Fruit fly (Drosophila melanogaster) whole organism, embryonic: ENCODE data around the gene CG43165.

Experiments
- Ada2b ChIP-seq: fragments of 200-800 bp; sonication (Bioruptor generic); IDR thresholded peaks from 2 replicates; pipeline ENCODE4 v1.3.6; 2022; ENCODE audit warnings: missing biosample characterization, missing genetic modification characterization
- Atf6 ChIP-seq: fragments of 200-800 bp; sonication (Bioruptor generic); IDR thresholded peaks from 2 replicates; pipeline ENCODE4 v1.3.6; 2022; ENCODE audit warnings: missing biosample characterization, missing genetic modification characterization
- CG10321 ChIP-seq: fragments of 200-800 bp; sonication (Bioruptor generic); IDR thresholded peaks from 2 replicates; pipeline ENCODE4 v1.3.6; 2022; ENCODE audit warnings: missing biosample characterization, missing genetic modification characterization
- CG11093 ChIP-seq: fragments of 200-800 bp; sonication (Bioruptor generic); IDR thresholded peaks from 3 replicates; pipeline ENCODE4 v1.3.6; 2022; ENCODE audit warnings: missing biosample characterization, missing genetic modification characterization
- CG11560 ChIP-seq: fragments of 200-800 bp; sonication (Bioruptor generic); IDR thresholded peaks from 3 replicates; pipeline ENCODE4 v1.3.6; 2022; ENCODE audit warnings: missing biosample characterization, missing genetic modification characterization
- CG11696 ChIP-seq: fragments of 200-800 bp; sonication (Bioruptor generic); IDR thresholded peaks from 2 replicates; pipeline ENCODE4 v1.3.6; 2022; ENCODE audit warnings: missing biosample characterization, missing genetic modification characterization
- CG13775 ChIP-seq: fragments of 200-800 bp; sonication (Bioruptor generic); optimal IDR thresholded peaks from 3 replicates; lab custom pipeline; 2017; ENCODE audit warnings: missing biosample characterization, mild to moderate bottlenecking, missing genetic modification characterization
- CG14667 ChIP-seq: fragments of 200-800 bp; sonication (Bioruptor generic); IDR thresholded peaks from 2 replicates; pipeline ENCODE4 v1.3.6; 2022; ENCODE audit warnings: missing biosample characterization, missing genetic modification characterization
- CG1529 ChIP-seq: fragments of 200-800 bp; sonication (Bioruptor generic); optimal IDR thresholded peaks from 3 replicates; lab custom pipeline; 2018; ENCODE audit warnings: missing biosample characterization, missing genetic modification characterization
- CG1603 ChIP-seq: fragments of 200-800 bp; sonication (Bioruptor generic); optimal IDR thresholded peaks from 2 replicates; lab custom pipeline; 2019; ENCODE audit warnings: missing biosample characterization, mild to moderate bottlenecking, missing genetic modification characterization, moderate library complexity
- CG18011 ChIP-seq: fragments of 200-800 bp; sonication (Bioruptor generic); optimal IDR thresholded peaks from 2 replicates; lab custom pipeline; 2017; ENCODE audit warnings: missing biosample characterization, missing genetic modification characterization, mild to moderate bottlenecking, moderate library complexity, missing genotype
- CG18764 ChIP-seq: fragments of 200-800 bp; sonication (Bioruptor generic); optimal IDR thresholded peaks from 3 replicates; lab custom pipeline; 2016; ENCODE audit warnings: missing biosample characterization, missing genetic modification characterization
- CG2116 ChIP-seq: fragments of 200-800 bp; sonication (Bioruptor generic); optimal IDR thresholded peaks from 3 replicates; lab custom pipeline; 2018; ENCODE audit warnings: missing biosample characterization, mild to moderate bottlenecking, missing genetic modification characterization
- CG31388 ChIP-seq: fragments of 200-800 bp; sonication (Bioruptor generic); optimal IDR thresholded peaks from 2 replicates; lab custom pipeline; 2016; ENCODE audit warnings: missing biosample characterization, missing genetic modification characterization
- CG31441 ChIP-seq: fragments of 200-800 bp; sonication (Bioruptor generic); IDR thresholded peaks from 2 replicates; pipeline ENCODE4 v1.3.6; 2022; ENCODE audit warnings: missing biosample characterization, missing genetic modification characterization
- CG43689 ChIP-seq: fragments of 200-800 bp; sonication (Bioruptor generic); IDR thresholded peaks from 2 replicates; pipeline ENCODE4 v1.3.6; 2022; ENCODE audit warnings: missing biosample characterization, missing genetic modification characterization
- CG4707 ChIP-seq: fragments of 200-800 bp; sonication (Bioruptor generic); optimal IDR thresholded peaks from 2 replicates; lab custom pipeline; 2018; ENCODE audit warnings: missing biosample characterization, mild to moderate bottlenecking, missing genetic modification characterization, moderate library complexity
- CG4730 ChIP-seq: fragments of 200-800 bp; sonication (Bioruptor generic); IDR thresholded peaks from 2 replicates; pipeline ENCODE4 v1.3.6; 2022; ENCODE audit warnings: missing biosample characterization, missing genetic modification characterization
- CG4820 ChIP-seq: fragments of 200-800 bp; sonication (Bioruptor generic); optimal IDR thresholded peaks from 3 replicates; lab custom pipeline; 2016; ENCODE audit warnings: missing biosample characterization, missing genetic modification characterization
- CG8290 ChIP-seq, 3 experiments: fragments of 200-800 bp; sonication (Bioruptor generic); optimal IDR thresholded peaks; 2 replicates each; lab custom pipeline; 2016 to 2019; ENCODE audit warnings: missing biosample characterization in 3 of 3, missing genetic modification characterization in 3 of 3, mild to moderate bottlenecking in 2 of 3, moderate library complexity in 1 of 3
- CG8944 ChIP-seq: fragments of 200-800 bp; sonication (Bioruptor generic); optimal IDR thresholded peaks from 3 replicates; lab custom pipeline; 2016; ENCODE audit warnings: missing biosample characterization, missing genetic modification characterization
- CG9932 ChIP-seq: fragments of 200-800 bp; sonication (Bioruptor generic); IDR thresholded peaks from 2 replicates; pipeline ENCODE4 v1.3.6; 2022; ENCODE audit warnings: missing biosample characterization, missing genetic modification characterization
- Fer2 ChIP-seq: fragments of 200-800 bp; sonication (Bioruptor generic); optimal IDR thresholded peaks from 2 replicates; lab custom pipeline; 2018; ENCODE audit warnings: missing biosample characterization, mild to moderate bottlenecking, missing genetic modification characterization, moderate library complexity
- HLHmδ ChIP-seq: fragments of 200-800 bp; sonication (Bioruptor generic); optimal IDR thresholded peaks from 2 replicates; lab custom pipeline; 2018; ENCODE audit warnings: missing biosample characterization, mild to moderate bottlenecking, missing genetic modification characterization, moderate library complexity
- HmgD ChIP-seq: fragments of 200-800 bp; sonication (Bioruptor generic); optimal IDR thresholded peaks from 3 replicates; lab custom pipeline; 2016; ENCODE audit warnings: missing biosample characterization, missing genetic modification characterization
- HmgZ ChIP-seq: fragments of 200-800 bp; sonication (Bioruptor generic); optimal IDR thresholded peaks from 2 replicates; lab custom pipeline; 2018; ENCODE audit warnings: missing biosample characterization, mild to moderate bottlenecking, missing genetic modification characterization
- MBD-R2 ChIP-seq: fragments of 200-800 bp; sonication (Bioruptor generic); IDR thresholded peaks from 2 replicates; pipeline ENCODE4 v1.3.6; 2022; ENCODE audit warnings: missing biosample characterization, missing genetic modification characterization
- Oaz ChIP-seq: fragments of 200-800 bp; sonication (Bioruptor generic); IDR thresholded peaks from 2 replicates; pipeline ENCODE4 v1.3.6; 2022; ENCODE audit warnings: missing biosample characterization, missing genetic modification characterization
- Oli ChIP-seq: fragments of 200-800 bp; sonication (Bioruptor generic); optimal IDR thresholded peaks from 2 replicates; lab custom pipeline; 2018; ENCODE audit warnings: missing biosample characterization, mild to moderate bottlenecking, missing genetic modification characterization, moderate library complexity
- Scr ChIP-seq: fragments of 200-800 bp; sonication (Bioruptor generic); IDR thresholded peaks from 2 replicates; pipeline ENCODE4 v1.3.6; 2022; ENCODE audit warnings: missing biosample characterization, missing genetic modification characterization; ENCODE audit not compliant: partially characterized antibody
- Usf ChIP-seq: fragments of 200-800 bp; sonication (Bioruptor generic); optimal IDR thresholded peaks from 2 replicates; lab custom pipeline; 2017; ENCODE audit warnings: missing genotype, missing biosample characterization, missing genetic modification characterization
- Xrp1 ChIP-seq: fragments of 200-800 bp; sonication (Bioruptor generic); IDR thresholded peaks from 2 replicates; pipeline ENCODE4 v1.3.6; 2022; ENCODE audit warnings: missing biosample characterization, missing genetic modification characterization
- abd-A ChIP-seq: fragments of 200-800 bp; sonication (Bioruptor generic); optimal IDR thresholded peaks from 3 replicates; lab custom pipeline; 2019; ENCODE audit warnings: missing biosample characterization, mild to moderate bottlenecking, missing genetic modification characterization, moderate library complexity
- aop ChIP-seq: fragments of 200-800 bp; sonication (Bioruptor generic); IDR thresholded peaks from 2 replicates; pipeline ENCODE4 v1.3.6; 2022; ENCODE audit warnings: missing biosample characterization, missing genetic modification characterization
- cad ChIP-seq: fragments of >200 bp; optimal IDR thresholded peaks from 2 replicates; lab custom pipeline; 2017; ENCODE audit warnings: missing biosample characterization, missing genetic modification characterization
- caup ChIP-seq: fragments of 200-800 bp; sonication (Bioruptor generic); optimal IDR thresholded peaks from 3 replicates; lab custom pipeline; 2017; ENCODE audit warnings: missing biosample characterization, mild to moderate bottlenecking, missing genetic modification characterization, moderate library complexity; ENCODE audit not compliant: severe bottlenecking
- dan ChIP-seq: fragments of 200-800 bp; sonication (Bioruptor generic); IDR thresholded peaks from 2 replicates; pipeline ENCODE4 v1.3.6; 2022; ENCODE audit warnings: missing biosample characterization, missing genetic modification characterization
- dmrt99B ChIP-seq: fragments of 200-800 bp; sonication (Bioruptor generic); optimal IDR thresholded peaks from 2 replicates; lab custom pipeline; 2018; ENCODE audit warnings: missing biosample characterization, mild to moderate bottlenecking, missing genetic modification characterization, moderate library complexity
- dysf ChIP-seq: fragments of 200-800 bp; sonication (Bioruptor generic); IDR thresholded peaks from 3 replicates; pipeline ENCODE4 v1.3.6; 2022; ENCODE audit warnings: missing biosample characterization, missing genetic modification characterization
- fd96Cb ChIP-seq: fragments of 200-800 bp; sonication (Bioruptor generic); optimal IDR thresholded peaks from 2 replicates; lab custom pipeline; 2018; ENCODE audit warnings: missing biosample characterization, mild to moderate bottlenecking, missing genetic modification characterization, moderate library complexity
- gt ChIP-seq: fragments of 200-800 bp; sonication (Bioruptor generic); IDR thresholded peaks from 2 replicates; pipeline ENCODE4 v1.3.6; 2022; ENCODE audit warnings: missing biosample characterization, missing genetic modification characterization
- lbe ChIP-seq: fragments of 200-800 bp; sonication (Bioruptor generic); optimal IDR thresholded peaks from 2 replicates; lab custom pipeline; 2016; ENCODE audit warnings: missing biosample characterization, mild to moderate bottlenecking, missing genetic modification characterization
- org-1 ChIP-seq: fragments of 200-800 bp; sonication (Bioruptor generic); optimal IDR thresholded peaks from 2 replicates; lab custom pipeline; 2017; ENCODE audit warnings: missing biosample characterization, missing genetic modification characterization
- pita ChIP-seq: fragments of 200-800 bp; sonication (Bioruptor generic); optimal IDR thresholded peaks from 2 replicates; lab custom pipeline; 2017; ENCODE audit warnings: missing biosample characterization, mild to moderate bottlenecking, missing genetic modification characterization
- pnt ChIP-seq: fragments of 200-800 bp; sonication (Bioruptor generic); optimal IDR thresholded peaks from 3 replicates; lab custom pipeline; 2016; ENCODE audit warnings: missing biosample characterization, missing genetic modification characterization
- repo ChIP-seq: fragments of 200-800 bp; sonication (Bioruptor generic); optimal IDR thresholded peaks from 2 replicates; lab custom pipeline; 2016; ENCODE audit warnings: missing biosample characterization, missing genetic modification characterization
- ro ChIP-seq: fragments of 200-800 bp; sonication (Bioruptor generic); IDR thresholded peaks from 2 replicates; pipeline ENCODE4 v1.3.6; 2022; ENCODE audit warnings: missing biosample characterization, missing genetic modification characterization
- slbo ChIP-seq: fragments of 200-800 bp; sonication (Bioruptor generic); IDR thresholded peaks from 2 replicates; pipeline ENCODE4 v1.3.6; 2022; ENCODE audit warnings: missing biosample characterization, missing genetic modification characterization
- stc ChIP-seq: fragments of 200-800 bp; sonication (Bioruptor generic); IDR thresholded peaks from 2 replicates; pipeline ENCODE4 v1.3.6; 2022; ENCODE audit warnings: missing biosample characterization, missing genetic modification characterization
- tll ChIP-seq, 2 experiments: fragments of 200-800 bp in 1 of 2; fragments of >200 bp in 1 of 2; sonication (Bioruptor generic) in 1 of 2; optimal IDR thresholded peaks; 2 replicates each; lab custom pipeline; 2017 to 2019; ENCODE audit warnings: missing biosample characterization in 2 of 2, missing genetic modification characterization in 2 of 2, mild to moderate bottlenecking in 1 of 2, moderate library complexity in 1 of 2
- zfh2 ChIP-seq: fragments of 200-800 bp; sonication (Bioruptor generic); optimal IDR thresholded peaks from 2 replicates; lab custom pipeline; 2016; ENCODE audit warnings: missing biosample characterization, missing genetic modification characterization

Gene CG43165

DNA sequence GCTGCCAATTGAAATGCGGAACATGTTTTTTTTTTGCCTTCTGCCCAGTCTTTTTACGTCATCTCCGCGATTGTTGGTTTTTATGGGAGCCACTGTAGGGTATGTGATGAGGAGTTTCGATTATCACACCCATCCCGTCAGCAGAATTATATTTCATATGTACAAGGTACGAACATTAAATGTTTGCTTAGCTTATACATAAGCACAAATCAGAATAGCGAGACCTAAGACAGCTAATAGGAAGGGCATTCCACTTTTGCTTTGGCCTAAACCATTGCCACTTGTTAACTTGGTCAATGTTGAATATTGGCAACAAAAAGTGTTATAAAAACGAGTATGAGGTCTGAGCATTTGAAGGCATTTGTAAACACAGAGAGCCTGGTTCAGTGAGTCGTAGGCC, 8.4 kb upstream of the CG43165 start, which contains the start of gene CG2816 (continued):
- no peak for TF ChIP-seq CG8290 (GFP tag; optimal IDR thresholded peaks at IDR 0.05; lab: Kevin White, UChicago)
- peak in 1 of 2 experiments; percentile 83 for TF ChIP-seq CG8290 (tag; optimal IDR thresholded peaks at IDR 0.05; lab: Kevin White, UChicago)
- peak; percentile 49 for TF ChIP-seq Ada2b (GFP tag; lab: Robert Waterston, UW)
- no peak for TF ChIP-seq CG4820 (GFP tag; lab: Kevin White, UChicago)
- TF ChIP-seq HmgZ (tag; lab: Kevin White, UChicago): peak; percentile 40
- TF ChIP-seq CG8944 (GFP tag; lab: Kevin White, UChicago): peak; percentile 58
- TF ChIP-seq CG31388 (GFP tag; lab: Kevin White, UChicago): no peak
- TF ChIP-seq Scr: no peak
- TF ChIP-seq aop (GFP tag; lab: Robert Waterston, UW): no peak
- peak; percentile 16 for TF ChIP-seq repo (GFP tag; lab: Kevin White, UChicago)
- no peak for TF ChIP-seq Xrp1 (GFP tag; lab: Robert Waterston, UW)
- no peak for TF ChIP-seq HLHmδ (GFP tag; lab: Kevin White, UChicago)
- TF ChIP-seq CG4730 (GFP tag; lab: Robert Waterston, UW): peak; percentile 35; the same call in 1 of the 2 replicates
- no peak for TF ChIP-seq gt
- peak; percentile 48 for TF ChIP-seq dmrt99B
- TF ChIP-seq Oaz (GFP tag; lab: Robert Waterston, UW): peak; percentile 54; the same call in 1 of the 2 replicates
- TF ChIP-seq Oli (tag; lab: Kevin White, UChicago): peak; percentile 42
- no peak for TF ChIP-seq cad (GFP tag; lab: Kevin White, UChicago)
- TF ChIP-seq Usf (GFP tag; lab: Kevin White, UChicago): peak; percentile 72
- TF ChIP-seq CG18011 (GFP tag; lab: Kevin White, UChicago): peak; percentile 44
- peak; percentile 75 for TF ChIP-seq CG11560 (tag; lab: Robert Waterston, UW)
- TF ChIP-seq pita (GFP tag; lab: Kevin White, UChicago): no peak
- TF ChIP-seq CG1603 (tag; lab: Kevin White, UChicago): peak; percentile 51
- peak; percentile 68 for TF ChIP-seq Atf6 (GFP tag; lab: Robert Waterston, UW)
- peak; percentile 51 for TF ChIP-seq caup (GFP tag; lab: Kevin White, UChicago)
- TF ChIP-seq ro: no peak
- TF ChIP-seq CG14667 (GFP tag; lab: Robert Waterston, UW): 0 out of 2 replicates have a peak, but pooled peaks have one; percentile 20
- TF ChIP-seq CG10321 (GFP tag; lab: Robert Waterston, UW): 0 out of 2 replicates have a peak, but pooled peaks have one; percentile 13
- TF ChIP-seq CG13775 (GFP tag; lab: Kevin White, UChicago): peak; percentile 26
- no peak for TF ChIP-seq CG2116 (GFP tag; lab: Kevin White, UChicago)
- TF ChIP-seq dan (GFP tag; lab: Robert Waterston, UW): no peak
- peak; percentile 36 for TF ChIP-seq Fer2 (tag; lab: Kevin White, UChicago)
- no peak for TF ChIP-seq CG11093
- no peak for TF ChIP-seq tll (GFP tag; optimal IDR thresholded peaks at IDR 0.05; lab: Kevin White, UChicago)
- no peak for TF ChIP-seq pnt
- peak; percentile 95 for TF ChIP-seq slbo (GFP tag; lab: Robert Waterston, UW)
- TF ChIP-seq MBD-R2 (GFP tag; lab: Robert Waterston, UW): peak; percentile 18; the same call in 1 of the 2 replicates
- TF ChIP-seq org-1: peak; percentile 34
- TF ChIP-seq zfh2 (GFP tag; lab: Kevin White, UChicago): peak; percentile 93
- TF ChIP-seq CG11696 (GFP tag; lab: Robert Waterston, UW): no peak
- peak; percentile 98 for TF ChIP-seq CG9932
- TF ChIP-seq stc: no peak
- TF ChIP-seq dysf (GFP tag; lab: Robert Waterston, UW): peak; percentile 92
- peak; percentile 36 for TF ChIP-seq HmgD (GFP tag; lab: Kevin White, UChicago)
- peak; percentile 86 for TF ChIP-seq lbe (GFP tag; lab: Kevin White, UChicago)
- no peak for TF ChIP-seq CG31441 (GFP tag; lab: Robert Waterston, UW)
- peak; percentile 6 for TF ChIP-seq fd96Cb (tag; lab: Kevin White, UChicago)
- TF ChIP-seq abd-A: no peak
- no peak for TF ChIP-seq CG1529 (GFP tag; lab: Kevin White, UChicago)
- TF ChIP-seq CG4707: no peak
- TF ChIP-seq CG43689 (GFP tag; lab: Robert Waterston, UW): peak; percentile 60
- no peak for TF ChIP-seq CG18764 (GFP tag; lab: Kevin White, UChicago)
